Worm (Caenorhabditis elegans) whole organism, early embryonic: ENCODE results near the gene cyp-35A5.

Source experiments
- B0310.2 ChIP-seq: sonication (generic microtip); optimal IDR thresholded peaks from 2 replicates; lab custom pipeline; 2016; ENCODE audit warnings: mild to moderate bottlenecking, missing genetic modification characterization, missing compliant biosample characterization
- F13C5.2 ChIP-seq: sonication (generic microtip); optimal IDR thresholded peaks from 2 replicates; lab custom pipeline; 2017; ENCODE audit warnings: mild to moderate bottlenecking, missing genetic modification characterization, inconsistent platforms, missing compliant biosample characterization
- aly-1 ChIP-seq: sonication (generic microtip); optimal IDR thresholded peaks from 2 replicates; lab custom pipeline; 2016; ENCODE audit warnings: missing genetic modification characterization, missing compliant biosample characterization
- ama-1 ChIP-seq: fragments of 150-350 bp; optimal IDR thresholded peaks from 2 replicates; lab custom pipeline; 2014
- ceh-13 ChIP-seq: fragments of 200-800 bp; sonication (Bioruptor generic); optimal IDR thresholded peaks from 2 replicates; lab custom pipeline; 2018; ENCODE audit warnings: mild to moderate bottlenecking, missing genetic modification characterization, missing compliant biosample characterization
- ceh-36 ChIP-seq: sonication (generic microtip); optimal IDR thresholded peaks from 2 replicates; lab custom pipeline; 2016; ENCODE audit warnings: missing genetic modification characterization, inconsistent platforms, missing compliant biosample characterization
- ets-7 ChIP-seq: sonication (generic microtip); optimal IDR thresholded peaks from 2 replicates; lab custom pipeline; 2016; ENCODE audit warnings: missing genotype, missing genetic modification characterization, missing compliant biosample characterization
- flt-1 ChIP-seq: fragments of 200-800 bp; sonication (Bioruptor generic); IDR thresholded peaks from 2 replicates; pipeline ENCODE4 v1.3.6; 2022; ENCODE audit warnings: missing genetic modification characterization, missing compliant biosample characterization
- hmbx-1 ChIP-seq: sonication (generic microtip); optimal IDR thresholded peaks from 2 replicates; lab custom pipeline; 2016; ENCODE audit warnings: mild to moderate bottlenecking, missing genetic modification characterization, missing compliant biosample characterization
- hmg-4 ChIP-seq: fragments of 200-800 bp; sonication (Bioruptor generic); optimal IDR thresholded peaks from 2 replicates; lab custom pipeline; 2018; ENCODE audit warnings: mild to moderate bottlenecking, missing genetic modification characterization, missing compliant biosample characterization
- hnd-1 ChIP-seq: sonication (generic microtip); optimal IDR thresholded peaks from 2 replicates; lab custom pipeline; 2016; ENCODE audit warnings: missing genetic modification characterization, missing compliant biosample characterization
- pes-1 ChIP-seq: fragments of 200-800 bp; sonication (Bioruptor generic); IDR thresholded peaks from 2 replicates; pipeline ENCODE4 v1.3.6; 2022; ENCODE audit warnings: missing genetic modification reagents, missing genetic modification characterization, missing compliant biosample characterization
- scrt-1 ChIP-seq: fragments of 200-800 bp; sonication (Bioruptor generic); IDR thresholded peaks from 2 replicates; pipeline ENCODE4 v1.3.6; 2022; ENCODE audit warnings: missing genetic modification characterization, missing compliant biosample characterization
- sea-1 ChIP-seq: fragments of 200-800 bp; sonication (Bioruptor generic); conservative IDR thresholded peaks from 2 replicates; pipeline ENCODE4 v1.3.6; 2022; ENCODE audit warnings: missing genetic modification characterization, missing compliant biosample characterization
- tbx-11 ChIP-seq: fragments of 200-800 bp; sonication (Bioruptor generic); IDR thresholded peaks from 2 replicates; pipeline ENCODE4 v1.3.6; 2022; ENCODE audit warnings: missing genetic modification characterization, missing compliant biosample characterization
- tbx-37 ChIP-seq: fragments of 200-800 bp; sonication (Bioruptor generic); conservative IDR thresholded peaks from 2 replicates; pipeline ENCODE4 v1.3.6; 2022; ENCODE audit warnings: missing genetic modification reagents, missing genetic modification characterization, missing compliant biosample characterization
- tra-4 ChIP-seq: sonication (generic microtip); optimal IDR thresholded peaks from 2 replicates; lab custom pipeline; 2017; ENCODE audit warnings: missing genetic modification characterization, missing compliant biosample characterization

Gene cyp-35A5

DNA sequence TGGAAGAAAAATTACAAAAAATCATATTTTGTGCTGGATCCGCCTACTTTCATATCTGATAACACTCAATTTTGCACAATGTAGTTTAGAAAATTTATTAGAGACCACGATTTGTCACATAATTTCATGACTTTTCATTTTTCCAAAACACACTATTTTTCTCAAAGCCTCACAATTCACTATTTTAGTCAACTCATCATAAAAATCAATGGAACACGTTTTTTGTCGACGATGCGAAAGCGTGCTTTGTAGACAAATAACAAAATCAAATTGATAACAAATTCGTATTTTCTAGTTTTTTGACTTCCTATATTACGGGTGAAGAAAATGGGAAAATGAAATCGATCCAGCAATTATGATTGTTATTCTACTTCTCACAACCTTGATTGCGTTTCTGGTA, 5.7 kb downstream of the cyp-35A5 start, which contains the start of gene cyp-35B2:
cyp-35B2 (plus strand) TSS at position 301 of the 400 bp plus-strand sequence.
- no peak for TF ChIP-seq tra-4 (tag; lab: Kevin White, UChicago)
- no peak for TF ChIP-seq pes-1 (GFP tag; lab: Robert Waterston, UW)
- no peak for TF ChIP-seq F13C5.2 (tag; lab: Kevin White, UChicago)
- TF ChIP-seq tbx-37 (GFP tag; lab: Robert Waterston, UW), result no peak
- no peak for TF ChIP-seq hnd-1 (tag; lab: Kevin White, UChicago)
- TF ChIP-seq sea-1 (GFP tag; lab: Robert Waterston, UW), result no peak
- no peak for TF ChIP-seq ama-1 (lab: Kevin White, UChicago)
- no peak for TF ChIP-seq B0310.2

DNA sequence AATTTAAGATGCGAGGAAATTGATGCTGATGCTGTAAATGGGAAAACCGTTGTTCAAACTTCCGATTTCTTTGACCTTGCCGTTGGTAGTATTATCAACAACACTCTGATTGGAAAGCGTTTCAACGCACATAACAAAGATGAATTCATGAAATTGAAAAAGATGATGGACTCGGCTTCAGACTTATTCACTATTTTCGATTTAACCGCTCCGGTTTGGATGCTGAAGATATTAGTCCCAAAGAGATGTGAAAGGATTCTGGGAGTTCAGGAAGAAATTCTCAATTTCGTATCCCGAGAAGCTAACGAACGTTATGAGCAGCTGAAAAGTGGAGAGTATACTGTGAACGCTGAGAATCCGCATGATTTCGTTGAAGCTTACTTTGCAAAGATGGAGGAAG, 7.2 kb downstream of the cyp-35A5 start:
- TF ChIP-seq B0310.2 (no peak), pes-1 (GFP tag; lab: Robert Waterston, UW) (no peak), tbx-37 (GFP tag; lab: Robert Waterston, UW) (no peak), ama-1 (lab: Kevin White, UChicago) (no peak), aly-1 (tag; lab: Kevin White, UChicago) (no peak), hmbx-1 (no peak), tra-4 (tag; lab: Kevin White, UChicago) (no peak), ets-7 (tag; lab: Kevin White, UChicago) (no peak), scrt-1 (GFP tag; lab: Robert Waterston, UW) (no peak), sea-1 (GFP tag; lab: Robert Waterston, UW) (no peak), ceh-13 (GFP tag; lab: Kevin White, UChicago) (no peak), hmg-4 (GFP tag; lab: Kevin White, UChicago) (no peak), ceh-36 (tag; lab: Kevin White, UChicago) (no peak)

DNA sequence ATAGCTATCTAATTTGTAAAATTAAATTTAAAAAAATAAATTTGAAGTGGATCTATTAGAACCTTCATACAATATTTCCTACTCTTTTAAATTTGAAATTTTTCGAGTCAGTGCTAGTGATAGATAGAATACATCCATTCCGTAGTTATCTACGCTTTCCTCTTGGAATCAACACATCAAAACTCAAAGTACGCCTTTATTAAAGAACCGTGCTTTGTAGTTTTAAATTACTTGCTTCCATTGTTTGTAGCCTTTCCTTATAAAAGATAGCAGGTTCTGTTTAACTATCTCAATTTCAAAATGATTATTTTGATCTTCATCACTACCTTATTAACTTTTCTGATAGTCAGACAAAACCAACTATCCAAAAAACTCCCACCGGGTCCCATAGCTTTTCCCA, 8.9 kb downstream of the cyp-35A5 start, which contains the start of gene cyp-35B3:
cyp-35B3 (plus strand) TSS at position 301 of the 400 bp plus-strand sequence.
- TF ChIP-seq scrt-1 (GFP tag; lab: Robert Waterston, UW) (no peak), hmg-4 (GFP tag; lab: Kevin White, UChicago) (no peak), tra-4 (tag; lab: Kevin White, UChicago) (no peak)

DNA sequence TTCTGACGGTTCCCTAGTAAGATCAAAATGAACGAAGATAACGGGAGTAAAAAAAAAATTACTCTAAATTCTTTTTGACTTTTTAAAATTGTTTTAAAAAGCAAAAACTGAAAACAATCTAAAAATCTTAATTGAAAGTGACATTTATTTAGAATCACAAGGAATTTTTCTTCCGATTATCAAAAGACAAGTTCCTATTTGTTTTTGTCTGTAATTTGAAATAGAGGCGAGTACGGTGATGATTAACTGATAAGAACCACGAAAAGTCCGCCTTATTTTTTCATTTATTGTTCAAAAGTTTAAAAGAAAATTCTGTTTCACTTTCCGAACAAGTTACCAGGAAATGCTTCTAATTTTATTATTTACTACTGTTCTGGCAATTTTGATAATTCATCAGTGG, 13.6 kb downstream of the cyp-35A5 start, which contains the start of gene dach-1:
dach-1 (plus strand) TSS at position 301 of the 400 bp plus-strand sequence.
- no peak for TF ChIP-seq ceh-36 (tag; lab: Kevin White, UChicago)
- TF ChIP-seq flt-1 (GFP tag; lab: Robert Waterston, UW), result no peak
- TF ChIP-seq tra-4 (tag; lab: Kevin White, UChicago), result no peak
- no peak for TF ChIP-seq ets-7 (tag; lab: Kevin White, UChicago)
- TF ChIP-seq B0310.2, result no peak
- TF ChIP-seq F13C5.2 (tag; lab: Kevin White, UChicago), result no peak
- TF ChIP-seq hmbx-1, result no peak
- no peak for TF ChIP-seq ama-1 (lab: Kevin White, UChicago)
- no peak for TF ChIP-seq hnd-1 (tag; lab: Kevin White, UChicago)
- no peak for TF ChIP-seq tbx-37 (GFP tag; lab: Robert Waterston, UW)
- TF ChIP-seq scrt-1 (GFP tag; lab: Robert Waterston, UW), result no peak
- TF ChIP-seq tbx-11 (GFP tag; lab: Robert Waterston, UW), result no peak
- no peak for TF ChIP-seq ceh-13 (GFP tag; lab: Kevin White, UChicago)
- TF ChIP-seq aly-1 (tag; lab: Kevin White, UChicago), result no peak
- TF ChIP-seq sea-1 (GFP tag; lab: Robert Waterston, UW), result no peak
- no peak for TF ChIP-seq pes-1 (GFP tag; lab: Robert Waterston, UW)

DNA sequence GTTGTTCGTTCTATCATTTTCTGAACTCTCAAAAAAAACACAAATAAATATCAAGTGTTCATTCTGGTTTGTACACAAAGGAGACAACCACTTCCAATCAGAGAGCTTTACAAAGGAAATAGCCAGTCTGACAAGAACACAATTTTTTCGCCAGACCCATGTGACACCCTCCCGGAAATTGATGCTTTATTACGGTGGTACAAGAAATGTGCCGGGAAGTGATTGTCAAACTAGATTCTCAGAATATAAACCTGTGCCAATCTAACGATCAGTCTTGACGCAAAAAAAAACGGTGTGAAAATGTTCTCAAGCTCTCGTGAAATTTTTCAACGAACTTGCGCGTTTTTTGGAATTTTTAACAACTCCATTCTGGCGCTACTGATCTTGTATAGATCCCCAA, 17.6 kb downstream of the cyp-35A5 start, which contains the start of gene str-247:
str-247 (plus strand) TSS at position 301 of the 400 bp plus-strand sequence.
- TF ChIP-seq sea-1 (GFP tag; lab: Robert Waterston, UW), result no peak
- no peak for TF ChIP-seq tra-4 (tag; lab: Kevin White, UChicago)

DNA sequence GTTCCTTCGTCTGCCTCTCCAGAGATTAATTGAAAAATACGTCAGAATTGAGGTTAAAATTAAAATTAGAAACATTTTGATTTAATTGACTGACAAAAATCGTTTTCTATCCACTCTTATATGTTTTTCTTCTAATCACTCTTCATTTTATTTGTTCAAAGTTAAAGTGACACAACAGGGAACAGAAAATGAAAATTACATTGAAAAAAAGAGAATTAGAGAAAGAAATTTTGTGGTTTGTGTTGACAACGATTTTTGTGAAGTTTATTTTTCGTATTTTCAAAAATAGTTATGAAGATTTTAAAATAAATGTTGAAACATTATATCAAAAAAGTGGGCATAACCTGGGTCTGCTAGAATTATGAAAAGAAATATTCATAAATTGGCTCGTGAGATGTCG, 21.5 kb downstream of the cyp-35A5 start, which contains the start of gene cyp-34A5:
cyp-34A5 (minus strand) TSS at position 101 of the 400 bp plus-strand sequence.
- no peak for TF ChIP-seq hmbx-1
- no peak for TF ChIP-seq tbx-37 (GFP tag; lab: Robert Waterston, UW)
- TF ChIP-seq ama-1 (lab: Kevin White, UChicago), result no peak
- no peak for TF ChIP-seq sea-1 (GFP tag; lab: Robert Waterston, UW)
- TF ChIP-seq aly-1 (tag; lab: Kevin White, UChicago), result no peak
- no peak for TF ChIP-seq F13C5.2 (tag; lab: Kevin White, UChicago)

DNA sequence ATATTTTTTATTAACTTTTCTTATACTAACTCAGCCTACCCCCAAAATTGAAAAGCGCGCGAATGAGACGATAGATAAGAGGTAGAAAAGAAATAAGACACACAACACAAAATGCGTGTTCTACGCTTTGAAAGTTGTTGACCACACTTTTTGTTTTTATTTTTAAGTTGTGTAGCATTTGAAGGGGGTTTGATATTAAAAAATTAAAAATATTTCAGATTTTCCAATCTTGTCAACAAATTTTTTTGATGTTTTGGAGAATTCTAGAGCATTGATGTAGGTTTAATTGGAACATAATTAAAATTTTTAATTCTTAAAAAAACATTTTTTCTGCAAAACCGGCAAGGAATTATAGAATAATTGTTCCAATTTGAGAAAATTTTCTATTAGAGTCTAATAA, 25.1 kb downstream of the cyp-35A5 start, which contains the start of gene cyp-34A6:
cyp-34A6 (minus strand) TSS at position 101 of the 400 bp plus-strand sequence.
- TF ChIP-seq ama-1 (lab: Kevin White, UChicago) (no peak), aly-1 (tag; lab: Kevin White, UChicago) (no peak), F13C5.2 (tag; lab: Kevin White, UChicago) (no peak), flt-1 (GFP tag; lab: Robert Waterston, UW) (no peak), tbx-37 (GFP tag; lab: Robert Waterston, UW) (no peak), ceh-13 (GFP tag; lab: Kevin White, UChicago) (no peak), hmg-4 (GFP tag; lab: Kevin White, UChicago) (no peak), B0310.2 (no peak), tbx-11 (GFP tag; lab: Robert Waterston, UW) (no peak), scrt-1 (GFP tag; lab: Robert Waterston, UW) (no peak), tra-4 (tag; lab: Kevin White, UChicago) (no peak), hnd-1 (tag; lab: Kevin White, UChicago) (no peak), ceh-36 (tag; lab: Kevin White, UChicago) (no peak), sea-1 (GFP tag; lab: Robert Waterston, UW) (no peak), pes-1 (GFP tag; lab: Robert Waterston, UW) (no peak), ets-7 (tag; lab: Kevin White, UChicago) (no peak)
